Fruit fly (Drosophila melanogaster) whole organism, embryonic: Measurements from ENCODE around the gene CG44838.

Experiments
- Bteb2 ChIP-seq: fragments of 200-800 bp; sonication (Bioruptor generic); optimal IDR thresholded peaks from 2 replicates; lab custom pipeline; 2016; ENCODE audit warnings: missing biosample characterization, missing genetic modification characterization
- CG10267 ChIP-seq: fragments of 200-800 bp; sonication (Bioruptor generic); optimal IDR thresholded peaks from 2 replicates; lab custom pipeline; 2018; ENCODE audit warnings: missing biosample characterization, mild to moderate bottlenecking, missing genetic modification characterization, moderate library complexity
- CG10321 ChIP-seq: fragments of 200-800 bp; sonication (Bioruptor generic); IDR thresholded peaks from 2 replicates; pipeline ENCODE4 v1.3.6; 2022; ENCODE audit warnings: missing biosample characterization, missing genetic modification characterization
- CG10959 ChIP-seq: fragments of 200-800 bp; sonication (Bioruptor generic); IDR thresholded peaks from 2 replicates; pipeline ENCODE4 v1.3.6; 2022; ENCODE audit warnings: missing biosample characterization, missing genetic modification characterization
- CG10979 ChIP-seq: fragments of 200-800 bp; sonication (Bioruptor generic); optimal IDR thresholded peaks from 2 replicates; lab custom pipeline; 2018; ENCODE audit warnings: missing biosample characterization, mild to moderate bottlenecking, missing genetic modification characterization, moderate library complexity
- CG11085 ChIP-seq: fragments of 200-800 bp; sonication (Bioruptor generic); IDR thresholded peaks from 2 replicates; pipeline ENCODE4 v1.3.6; 2022; ENCODE audit warnings: missing biosample characterization, missing genetic modification characterization
- CG12155 ChIP-seq: fragments of 200-800 bp; sonication (Bioruptor generic); optimal IDR thresholded peaks from 3 replicates; lab custom pipeline; 2016; ENCODE audit warnings: missing biosample characterization, missing genetic modification characterization
- CG12659 ChIP-seq: fragments of 200-800 bp; sonication (Bioruptor generic); optimal IDR thresholded peaks from 3 replicates; lab custom pipeline; 2017; ENCODE audit warnings: mild to moderate bottlenecking, missing biosample characterization, missing genetic modification reagents, missing genetic modification characterization
- CG12744 ChIP-seq: fragments of 200-800 bp; sonication (Bioruptor generic); optimal IDR thresholded peaks from 2 replicates; lab custom pipeline; 2016; ENCODE audit warnings: missing biosample characterization, missing genetic modification characterization
- CG14050 ChIP-seq: fragments of 200-800 bp; sonication (Bioruptor generic); IDR thresholded peaks from 3 replicates; pipeline ENCODE4 v1.3.6; 2022; ENCODE audit warnings: missing biosample characterization, missing genetic modification characterization
- CG14965 ChIP-seq: fragments of 200-800 bp; sonication (Bioruptor generic); optimal IDR thresholded peaks from 2 replicates; lab custom pipeline; 2016; ENCODE audit warnings: missing biosample characterization, missing genetic modification characterization, borderline replicate concordance
- CG1529 ChIP-seq: fragments of 200-800 bp; sonication (Bioruptor generic); optimal IDR thresholded peaks from 3 replicates; lab custom pipeline; 2018; ENCODE audit warnings: missing biosample characterization, missing genetic modification characterization
- CG1603 ChIP-seq: fragments of 200-800 bp; sonication (Bioruptor generic); optimal IDR thresholded peaks from 2 replicates; lab custom pipeline; 2019; ENCODE audit warnings: missing biosample characterization, mild to moderate bottlenecking, missing genetic modification characterization, moderate library complexity
- CG17328 ChIP-seq: fragments of 200-800 bp; sonication (Bioruptor generic); IDR thresholded peaks from 2 replicates; pipeline ENCODE4 v1.3.6; 2022; ENCODE audit warnings: missing biosample characterization, missing genetic modification characterization
- CG17385 ChIP-seq: fragments of 200-800 bp; sonication (Bioruptor generic); optimal IDR thresholded peaks from 3 replicates; lab custom pipeline; 2018; ENCODE audit warnings: missing biosample characterization, mild to moderate bottlenecking, missing genetic modification characterization
- CG18599 ChIP-seq: fragments of 200-800 bp; sonication (Bioruptor generic); optimal IDR thresholded peaks from 3 replicates; lab custom pipeline; 2017; ENCODE audit warnings: missing biosample characterization, missing genetic modification characterization, mild to moderate bottlenecking, moderate library complexity, missing genetic modification reagents
- CG30403 ChIP-seq: fragments of 200-800 bp; sonication (Bioruptor generic); optimal IDR thresholded peaks from 3 replicates; lab custom pipeline; 2016; ENCODE audit warnings: missing biosample characterization, missing genetic modification characterization
- CG3407 ChIP-seq: fragments of 200-800 bp; sonication (Bioruptor generic); optimal IDR thresholded peaks from 2 replicates; lab custom pipeline; 2018; ENCODE audit warnings: missing biosample characterization, mild to moderate bottlenecking, missing genetic modification characterization
- CG4854 ChIP-seq: fragments of 200-800 bp; sonication (Bioruptor generic); optimal IDR thresholded peaks from 2 replicates; lab custom pipeline; 2016; ENCODE audit warnings: missing biosample characterization, missing genetic modification characterization, inconsistent platforms
- CG6791 ChIP-seq: fragments of 200-800 bp; sonication (Bioruptor generic); IDR thresholded peaks from 3 replicates; pipeline ENCODE4 v1.3.6; 2022; ENCODE audit warnings: missing biosample characterization, missing genetic modification characterization; ENCODE audit not compliant: partially characterized antibody
- CG7372 ChIP-seq: fragments of 200-800 bp; sonication (Bioruptor generic); IDR thresholded peaks from 2 replicates; pipeline ENCODE4 v1.3.6; 2022; ENCODE audit warnings: missing biosample characterization, missing genetic modification characterization
- CG7963 ChIP-seq: fragments of 200-800 bp; sonication (Bioruptor generic); IDR thresholded peaks from 3 replicates; pipeline ENCODE4 v1.3.6; 2022; ENCODE audit warnings: missing biosample characterization, missing genetic modification characterization; ENCODE audit not compliant: partially characterized antibody
- CG9437 ChIP-seq: fragments of 200-800 bp; sonication (Bioruptor generic); optimal IDR thresholded peaks from 2 replicates; lab custom pipeline; 2018; ENCODE audit warnings: missing biosample characterization, mild to moderate bottlenecking, missing genetic modification characterization
- CTCF ChIP-seq: fragments of 200-800 bp; sonication (Bioruptor generic); optimal IDR thresholded peaks from 2 replicates; lab custom pipeline; 2017; ENCODE audit warnings: missing biosample characterization, mild to moderate bottlenecking, missing genetic modification characterization, moderate library complexity
- Chrac-16 ChIP-seq: fragments of 200-800 bp; sonication (Bioruptor generic); optimal IDR thresholded peaks from 3 replicates; lab custom pipeline; 2016; ENCODE audit warnings: missing biosample characterization, missing genetic modification characterization
- Dll ChIP-seq: fragments of 200-800 bp; sonication (Bioruptor generic); IDR thresholded peaks from 4 replicates; pipeline ENCODE4 v1.3.6; 2022; ENCODE audit warnings: missing biosample characterization, missing genetic modification characterization; ENCODE audit not compliant: partially characterized antibody
- GATAe ChIP-seq: fragments of 200-800 bp; sonication (Bioruptor generic); conservative IDR thresholded peaks from 2 replicates; pipeline ENCODE4 v1.3.6; 2022; ENCODE audit warnings: missing biosample characterization, missing genetic modification characterization
- HmgZ ChIP-seq: fragments of 200-800 bp; sonication (Bioruptor generic); optimal IDR thresholded peaks from 2 replicates; lab custom pipeline; 2018; ENCODE audit warnings: missing biosample characterization, mild to moderate bottlenecking, missing genetic modification characterization
- MTF-1 ChIP-seq: fragments of 200-800 bp; sonication (Bioruptor generic); optimal IDR thresholded peaks from 2 replicates; lab custom pipeline; 2018; ENCODE audit warnings: missing biosample characterization, mild to moderate bottlenecking, missing genetic modification characterization, borderline replicate concordance
- Med ChIP-seq: fragments of 200-800 bp; sonication (Bioruptor generic); peaks from one replicate; lab custom pipeline; 2016; ENCODE audit warnings: missing biosample characterization, missing genetic modification characterization, mild to moderate bottlenecking, inconsistent platforms, moderate library complexity
- Poxn ChIP-seq: fragments of 200-800 bp; sonication (Bioruptor generic); IDR thresholded peaks from 2 replicates; pipeline ENCODE4 v1.3.6; 2022; ENCODE audit warnings: missing biosample characterization, missing genetic modification characterization
- Taf1 ChIP-seq: fragments of 200-800 bp; sonication (Bioruptor generic); IDR thresholded peaks from 2 replicates; pipeline ENCODE4 v1.3.6; 2022; ENCODE audit warnings: missing biosample characterization, missing genetic modification characterization
- Trl ChIP-seq, 3 experiments: fragments of >200 bp in 2 of 3; fragments of 200-800 bp in 1 of 3; sonication (Bioruptor generic) in 1 of 3; optimal IDR thresholded peaks; 2 replicates in 1 of 3; 3 replicates in 2 of 3; lab custom pipeline; 2016 to 2017; ENCODE audit warnings: missing biosample characterization in 1 of 3, missing genetic modification characterization in 1 of 3
- Vsx1 ChIP-seq: fragments of 200-800 bp; sonication (Bioruptor generic); optimal IDR thresholded peaks from 2 replicates; lab custom pipeline; 2017; ENCODE audit warnings: missing biosample characterization, mild to moderate bottlenecking, missing genetic modification characterization, missing genetic modification reagents
- crol ChIP-seq: fragments of 200-800 bp; sonication (Bioruptor generic); IDR thresholded peaks from 2 replicates; pipeline ENCODE4 v1.3.6; 2022; ENCODE audit warnings: missing biosample characterization, missing genetic modification characterization
- cwo ChIP-seq: fragments of 200-800 bp; sonication (Bioruptor generic); optimal IDR thresholded peaks from 3 replicates; lab custom pipeline; 2017; ENCODE audit warnings: missing biosample characterization, missing genetic modification characterization, mild to moderate bottlenecking, moderate library complexity, missing genetic modification reagents
- fd102C ChIP-seq: fragments of 200-800 bp; sonication (Bioruptor generic); optimal IDR thresholded peaks from 2 replicates; lab custom pipeline; 2018; ENCODE audit warnings: missing biosample characterization, mild to moderate bottlenecking, missing genetic modification characterization, moderate library complexity
- fd96Cb ChIP-seq: fragments of 200-800 bp; sonication (Bioruptor generic); optimal IDR thresholded peaks from 2 replicates; lab custom pipeline; 2018; ENCODE audit warnings: missing biosample characterization, mild to moderate bottlenecking, missing genetic modification characterization, moderate library complexity
- fu2 ChIP-seq: fragments of 200-800 bp; sonication (Bioruptor generic); optimal IDR thresholded peaks from 2 replicates; lab custom pipeline; 2016; ENCODE audit warnings: missing biosample characterization, missing genetic modification characterization
- ind ChIP-seq: fragments of 200-800 bp; sonication (Bioruptor generic); optimal IDR thresholded peaks from 3 replicates; lab custom pipeline; 2016; ENCODE audit warnings: missing biosample characterization, missing genetic modification characterization
- nmo ChIP-seq: fragments of 200-800 bp; sonication (Bioruptor generic); optimal IDR thresholded peaks from 2 replicates; lab custom pipeline; 2018; ENCODE audit warnings: missing biosample characterization, mild to moderate bottlenecking, missing genetic modification characterization, moderate library complexity
- org-1 ChIP-seq: fragments of 200-800 bp; sonication (Bioruptor generic); optimal IDR thresholded peaks from 2 replicates; lab custom pipeline; 2017; ENCODE audit warnings: missing biosample characterization, missing genetic modification characterization
- repo ChIP-seq: fragments of 200-800 bp; sonication (Bioruptor generic); optimal IDR thresholded peaks from 2 replicates; lab custom pipeline; 2016; ENCODE audit warnings: missing biosample characterization, missing genetic modification characterization
- ro ChIP-seq: fragments of 200-800 bp; sonication (Bioruptor generic); IDR thresholded peaks from 2 replicates; pipeline ENCODE4 v1.3.6; 2022; ENCODE audit warnings: missing biosample characterization, missing genetic modification characterization
- slp2 ChIP-seq: fragments of 200-800 bp; sonication (Bioruptor generic); optimal IDR thresholded peaks from 2 replicates; lab custom pipeline; 2016; ENCODE audit warnings: missing biosample characterization, missing genetic modification characterization
- so ChIP-seq: fragments of 200-800 bp; sonication (Bioruptor generic); IDR thresholded peaks from 3 replicates; pipeline ENCODE4 v1.3.6; 2022; ENCODE audit warnings: missing biosample characterization, missing genetic modification characterization
- sug ChIP-seq: fragments of 200-800 bp; optimal IDR thresholded peaks from 2 replicates; lab custom pipeline; 2019; ENCODE audit warnings: missing biosample characterization, mild to moderate bottlenecking, missing genetic modification characterization, moderate library complexity
- tup ChIP-seq: fragments of 200-800 bp; sonication (Bioruptor generic); optimal IDR thresholded peaks from 2 replicates; lab custom pipeline; 2016; ENCODE audit warnings: missing biosample characterization, mild to moderate bottlenecking, missing genetic modification characterization, moderate library complexity
- wek ChIP-seq: fragments of 200-800 bp; sonication (Bioruptor generic); optimal IDR thresholded peaks from 3 replicates; lab custom pipeline; 2018; ENCODE audit warnings: missing biosample characterization, mild to moderate bottlenecking, missing genetic modification characterization, moderate library complexity

Gene CG44838

dm6 chr3L:9509037-9509830 lies 48.4 kb downstream of the CG44838 start, which contains the start of gene CG3408 (continued):
- TF ChIP-seq Med (GFP tag; lab: Kevin White, UChicago) (peak; percentile 97), crol (GFP tag; lab: Robert Waterston, UW) (peak; percentile 88), Trl (optimal IDR thresholded peaks at IDR 0.05; lab: Kevin White, UChicago) (peak in 1 of 2 experiments; percentile 20), Trl (GFP tag; optimal IDR thresholded peaks at IDR 0.05; lab: Kevin White, UChicago) (no peak), tup (GFP tag; lab: Kevin White, UChicago) (no peak), HmgZ (tag; lab: Kevin White, UChicago) (peak; percentile 71), Poxn (GFP tag; lab: Robert Waterston, UW) (no peak), CG18599 (GFP tag; lab: Kevin White, UChicago) (peak; percentile 39), CG1603 (tag; lab: Kevin White, UChicago) (peak; percentile 67), CG11085 (GFP tag; lab: Robert Waterston, UW) (no peak), GATAe (GFP tag; lab: Robert Waterston, UW) (peak; percentile 23; the same call in 1 of the 2 replicates), CG3407 (GFP tag; lab: Kevin White, UChicago) (no peak), Bteb2 (GFP tag; lab: Kevin White, UChicago) (no peak), wek (no peak), CG12744 (no peak), nmo (GFP tag; lab: Kevin White, UChicago) (peak; percentile 37), CG9437 (GFP tag; lab: Kevin White, UChicago) (peak; percentile 0), CG17328 (GFP tag; lab: Robert Waterston, UW) (no peak), fu2 (GFP tag; lab: Kevin White, UChicago) (no peak), CG6791 (0 out of 3 replicates have a peak, but pooled peaks have one; percentile 16), CTCF (GFP tag; lab: Kevin White, UChicago) (peak; percentile 42), CG14965 (GFP tag; lab: Kevin White, UChicago) (no peak), CG10267 (tag; lab: Kevin White, UChicago) (peak; percentile 39), CG10959 (GFP tag; lab: Robert Waterston, UW) (peak; percentile 74; the same call in 1 of the 2 replicates), Chrac-16 (no peak), ro (GFP tag; lab: Robert Waterston, UW) (no peak), CG10979 (no peak), Dll (GFP tag; lab: Robert Waterston, UW) (no peak), org-1 (no peak), MTF-1 (no peak), CG4854 (peak; percentile 22), CG12659 (GFP tag; lab: Kevin White, UChicago) (peak; percentile 71), CG12155 (GFP tag; lab: Kevin White, UChicago) (peak; percentile 95), CG7963 (no peak), CG14050 (GFP tag; lab: Robert Waterston, UW) (no peak), cwo (GFP tag; lab: Kevin White, UChicago) (no peak), fd96Cb (no peak), sug (tag; lab: Kevin White, UChicago) (peak; percentile 59), slp2 (no peak), repo (GFP tag; lab: Kevin White, UChicago) (no peak), ind (no peak), CG30403 (GFP tag; lab: Kevin White, UChicago) (no peak), Vsx1 (GFP tag; lab: Kevin White, UChicago) (peak; percentile 86), CG1529 (GFP tag; lab: Kevin White, UChicago) (peak; percentile 4), CG10321 (GFP tag; lab: Robert Waterston, UW) (peak; percentile 80), CG7372 (no peak; the same call in 1 of the 2 replicates), CG17385 (GFP tag; lab: Kevin White, UChicago) (no peak), Taf1 (GFP tag; lab: Robert Waterston, UW) (no peak), so (0 out of 3 replicates have a peak, but pooled peaks have one; percentile 11), fd102C (GFP tag; lab: Kevin White, UChicago) (peak; percentile 36)
